Worm (Caenorhabditis elegans) whole organism, L4 larva: Measurements from ENCODE around the gene M03B6.5.

Source experiments
- Y105C5A.15 ChIP-seq: fragments of 200-800 bp; sonication (Bioruptor generic); IDR thresholded peaks from 2 replicates; pipeline ENCODE4 v1.3.6; 2022; ENCODE audit warnings: missing genetic modification characterization, missing compliant biosample characterization
- ZK337.2 ChIP-seq: fragments of 200-800 bp; sonication (Bioruptor generic); IDR thresholded peaks from 2 replicates; pipeline ENCODE4 v1.3.6; 2022; ENCODE audit warnings: missing genetic modification reagents, missing genetic modification characterization, missing compliant biosample characterization
- attf-4 ChIP-seq: sonication (generic microtip); optimal IDR thresholded peaks from 3 replicates; lab custom pipeline; 2017; ENCODE audit warnings: missing biosample characterization, missing genetic modification characterization
- ceh-62 ChIP-seq: sonication (generic microtip); optimal IDR thresholded peaks from 2 replicates; lab custom pipeline; 2017; ENCODE audit warnings: missing biosample characterization, missing genetic modification characterization
- daf-12 ChIP-seq: fragments of 150-350 bp; optimal IDR thresholded peaks from 2 replicates; lab custom pipeline; 2014; ENCODE audit warnings: missing biosample characterization, missing genetic modification reagents, missing genetic modification characterization
- jun-1 ChIP-seq: fragments of 150-350 bp; optimal IDR thresholded peaks from 2 replicates; lab custom pipeline; 2014; ENCODE audit warnings: missing biosample characterization, missing genetic modification reagents, missing genetic modification characterization
- nhr-41 ChIP-seq: fragments of 200-800 bp; sonication (Bioruptor generic); IDR thresholded peaks from 2 replicates; pipeline ENCODE4 v1.3.6; 2022; ENCODE audit warnings: missing genetic modification reagents, missing genetic modification characterization, missing compliant biosample characterization
- unc-39 ChIP-seq: sonication (generic microtip); optimal IDR thresholded peaks from 2 replicates; lab custom pipeline; 2017; ENCODE audit warnings: missing biosample characterization, missing genetic modification characterization
- zfp-2 ChIP-seq: sonication (generic microtip); optimal IDR thresholded peaks from 2 replicates; lab custom pipeline; 2016; ENCODE audit warnings: mild to moderate bottlenecking, missing genetic modification characterization, missing compliant biosample characterization

M03B6.5 gene

ce11 chrX:13893256-13893655 is 49.5 kb downstream of the M03B6.5 start, which contains the start of gene sra-37:
Gene sra-37 (minus strand): TSS chrX:13893356.
- TF ChIP-seq nhr-41 (GFP tag; lab: Robert Waterston, UW) (no peak), daf-12 (tag; lab: Kevin White, UChicago) (no peak), ceh-62 (no peak), ZK337.2 (GFP tag; lab: Robert Waterston, UW) (no peak), unc-39 (tag; lab: Kevin White, UChicago) (no peak), Y105C5A.15 (GFP tag; lab: Robert Waterston, UW) (no peak), attf-4 (tag; lab: Kevin White, UChicago) (no peak), zfp-2 (tag; lab: Kevin White, UChicago) (no peak), jun-1 (tag; lab: Kevin White, UChicago) (no peak)
